Fruit fly (Drosophila melanogaster): ENCODE data around the gene CG1421.

dm6 chr2L:21885502-21885901 is 17.3 kb upstream of the CG1421 start:
- TF ChIP-seq usp (GFP tag; optimal IDR thresholded peaks at IDR 0.05): no peak
- TF ChIP-seq Dll (optimal IDR thresholded peaks at IDR 0.05): no peak
- TF ChIP-seq psq (optimal IDR thresholded peaks at IDR 0.05): no peak
- no peak for TF ChIP-seq EcR (GFP tag; optimal IDR thresholded peaks at IDR 0.05)
- TF ChIP-seq pan (optimal IDR thresholded peaks at IDR 0.05): no peak
- TF ChIP-seq CG8478 (optimal IDR thresholded peaks at IDR 0.05): no peak
